Worm (Caenorhabditis elegans) whole organism, young adult: Measurements from ENCODE around the gene ddr-2.

Source experiments
- ceh-40 ChIP-seq: fragments of 200-800 bp; sonication (Bioruptor generic); IDR thresholded peaks from 2 replicates; pipeline ENCODE4 v1.3.6; 2022; ENCODE audit warnings: missing genetic modification characterization, missing compliant biosample characterization
- ets-4 ChIP-seq: fragments of 200-800 bp; sonication (Bioruptor generic); optimal IDR thresholded peaks from 2 replicates; lab custom pipeline; 2018; ENCODE audit warnings: mild to moderate bottlenecking, missing genetic modification characterization, missing compliant biosample characterization
- rec-8 ChIP-seq, 2 experiments: sonication (generic microtip); optimal IDR thresholded peaks; 2 replicates each; lab custom pipeline; 2016; ENCODE audit warnings: mild to moderate bottlenecking in 2 of 2, missing genetic modification characterization in 2 of 2, missing genetic modification reagents in 2 of 2, missing genotype in 2 of 2, missing biosample characterization in 1 of 2, missing compliant biosample characterization in 1 of 2, moderate library complexity in 1 of 2

DNA sequence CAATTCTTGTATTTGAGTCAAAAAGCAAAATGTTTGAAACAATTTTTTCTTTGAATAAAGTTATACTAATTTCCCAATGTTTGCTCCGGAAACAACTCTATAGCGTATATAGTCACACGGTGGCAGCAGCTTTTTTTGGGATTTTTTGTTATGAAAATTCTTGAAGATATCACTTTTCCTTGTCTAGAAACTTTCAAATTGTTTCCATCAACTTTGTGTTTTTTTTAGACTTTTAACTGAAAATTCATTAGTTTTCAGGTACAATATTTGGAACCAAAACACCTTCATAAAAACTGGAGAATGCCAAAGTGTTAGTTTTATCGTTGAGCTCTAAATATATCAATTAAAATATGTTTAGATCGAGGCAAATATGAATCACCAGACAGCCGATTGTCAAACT lies 42.5 kb upstream of the ddr-2 start, which contains the start of gene K09C4.7:
- TF ChIP-seq ceh-40 (GFP tag; lab: Robert Waterston, UW) (no peak), ets-4 (no peak), rec-8 (tag; optimal IDR thresholded peaks at IDR 0.05; lab: Kevin White, UChicago) (no peak)
